Fruit fly (Drosophila melanogaster) whole organism, embryonic: Measurements from ENCODE around the gene Orco.
A peak's percentile ranks its signal among the peaks of the same experiment; 100 is the strongest.

Source experiments
- Atf-2 ChIP-seq: fragments of 200-800 bp; sonication (Bioruptor generic); optimal IDR thresholded peaks from 2 replicates; lab custom pipeline; 2016; ENCODE audit warnings: missing biosample characterization, missing genetic modification characterization
- Atf6 ChIP-seq: fragments of 200-800 bp; sonication (Bioruptor generic); IDR thresholded peaks from 2 replicates; pipeline ENCODE4 v1.3.6; 2022; ENCODE audit warnings: missing biosample characterization, missing genetic modification characterization
- C15 ChIP-seq: fragments of 200-800 bp; sonication (Bioruptor generic); IDR thresholded peaks from 3 replicates; pipeline ENCODE4 v1.3.6; 2022; ENCODE audit warnings: missing biosample characterization, missing genetic modification characterization
- CG10274 ChIP-seq: fragments of 200-800 bp; sonication (Bioruptor generic); optimal IDR thresholded peaks from 3 replicates; lab custom pipeline; 2017; ENCODE audit warnings: missing biosample characterization, mild to moderate bottlenecking, missing genetic modification characterization
- CG10654 ChIP-seq: fragments of 200-800 bp; sonication (Bioruptor generic); optimal IDR thresholded peaks from 2 replicates; lab custom pipeline; 2016; ENCODE audit warnings: missing biosample characterization, missing genetic modification characterization
- CG11456 ChIP-seq: fragments of 200-800 bp; sonication (Bioruptor generic); IDR thresholded peaks from 3 replicates; pipeline ENCODE4 v1.3.6; 2022; ENCODE audit warnings: missing biosample characterization, missing genetic modification characterization
- CG13123 ChIP-seq: fragments of 200-800 bp; sonication (Bioruptor generic); optimal IDR thresholded peaks from 2 replicates; lab custom pipeline; 2016; ENCODE audit warnings: missing biosample characterization, missing genetic modification characterization
- CG13894 ChIP-seq: fragments of 200-800 bp; sonication (Bioruptor generic); optimal IDR thresholded peaks from 3 replicates; lab custom pipeline; 2018; ENCODE audit warnings: missing biosample characterization, mild to moderate bottlenecking, missing genetic modification characterization, moderate library complexity
- CG14441 ChIP-seq: fragments of 200-800 bp; sonication (Bioruptor generic); IDR thresholded peaks from 2 replicates; pipeline ENCODE4 v1.3.6; 2022; ENCODE audit warnings: missing biosample characterization, missing genetic modification characterization
- CG15479 ChIP-seq: fragments of 200-800 bp; sonication (Bioruptor generic); optimal IDR thresholded peaks from 3 replicates; lab custom pipeline; 2019; ENCODE audit warnings: missing biosample characterization, mild to moderate bottlenecking, missing genetic modification characterization, moderate library complexity
- CG15601 ChIP-seq: fragments of 200-800 bp; sonication (Bioruptor generic); optimal IDR thresholded peaks from 3 replicates; lab custom pipeline; 2019; ENCODE audit warnings: missing biosample characterization, mild to moderate bottlenecking, missing genetic modification characterization, moderate library complexity
- CG16813 ChIP-seq: fragments of 200-800 bp; sonication (Bioruptor generic); IDR thresholded peaks from 3 replicates; pipeline ENCODE4 v1.3.6; 2022; ENCODE audit warnings: missing biosample characterization, missing genetic modification characterization; ENCODE audit not compliant: partially characterized antibody
- CG18476 ChIP-seq: fragments of 200-800 bp; sonication (Bioruptor generic); optimal IDR thresholded peaks from 2 replicates; lab custom pipeline; 2016; ENCODE audit warnings: missing biosample characterization, mild to moderate bottlenecking, missing genetic modification characterization
- CG18619 ChIP-seq: fragments of 200-800 bp; sonication (Bioruptor generic); optimal IDR thresholded peaks from 3 replicates; lab custom pipeline; 2017; ENCODE audit warnings: missing biosample characterization, mild to moderate bottlenecking, missing genetic modification characterization
- CG2116 ChIP-seq: fragments of 200-800 bp; sonication (Bioruptor generic); optimal IDR thresholded peaks from 3 replicates; lab custom pipeline; 2018; ENCODE audit warnings: missing biosample characterization, mild to moderate bottlenecking, missing genetic modification characterization
- CG31365 ChIP-seq: fragments of 200-800 bp; sonication (Bioruptor generic); optimal IDR thresholded peaks from 2 replicates; lab custom pipeline; 2018; ENCODE audit warnings: missing biosample characterization, mild to moderate bottlenecking, missing genetic modification characterization
- CG32532 ChIP-seq: fragments of 200-800 bp; sonication (Bioruptor generic); IDR thresholded peaks from 2 replicates; pipeline ENCODE4 v1.3.6; 2022; ENCODE audit warnings: missing biosample characterization, missing genetic modification characterization
- CG33213 ChIP-seq: fragments of 200-800 bp; sonication (Bioruptor generic); optimal IDR thresholded peaks from 3 replicates; lab custom pipeline; 2016; ENCODE audit warnings: missing biosample characterization, missing genetic modification characterization
- CG4328 ChIP-seq: fragments of 200-800 bp; sonication (Bioruptor generic); optimal IDR thresholded peaks from 3 replicates; lab custom pipeline; 2017; ENCODE audit warnings: missing biosample characterization, missing genetic modification reagents, missing genetic modification characterization
- CG4404 ChIP-seq: fragments of 200-800 bp; sonication (Bioruptor generic); IDR thresholded peaks from 2 replicates; pipeline ENCODE4 v1.3.6; 2022; ENCODE audit warnings: missing biosample characterization, missing genetic modification characterization
- CG6765 ChIP-seq: fragments of 200-800 bp; sonication (Bioruptor generic); optimal IDR thresholded peaks from 3 replicates; lab custom pipeline; 2017; ENCODE audit warnings: missing biosample characterization, mild to moderate bottlenecking, missing genetic modification characterization
- CG6791 ChIP-seq: fragments of 200-800 bp; sonication (Bioruptor generic); IDR thresholded peaks from 3 replicates; pipeline ENCODE4 v1.3.6; 2022; ENCODE audit warnings: missing biosample characterization, missing genetic modification characterization; ENCODE audit not compliant: partially characterized antibody
- CG6854 ChIP-seq: fragments of 200-800 bp; sonication (Bioruptor generic); optimal IDR thresholded peaks from 3 replicates; lab custom pipeline; 2017; ENCODE audit warnings: missing biosample characterization, mild to moderate bottlenecking, missing genetic modification characterization
- CG8478 ChIP-seq: fragments of >200 bp; optimal IDR thresholded peaks from 2 replicates; lab custom pipeline; 2018
- CG9817 ChIP-seq: fragments of 200-800 bp; sonication (Bioruptor generic); optimal IDR thresholded peaks from 2 replicates; lab custom pipeline; 2018; ENCODE audit warnings: missing biosample characterization, mild to moderate bottlenecking, missing genetic modification characterization, moderate library complexity
- Camta ChIP-seq: fragments of 200-800 bp; sonication (Bioruptor generic); optimal IDR thresholded peaks from 2 replicates; lab custom pipeline; 2016; ENCODE audit warnings: missing biosample characterization, missing genetic modification characterization
- HHEX ChIP-seq: fragments of 200-800 bp; sonication (Bioruptor generic); optimal IDR thresholded peaks from 3 replicates; lab custom pipeline; 2017; ENCODE audit warnings: missing biosample characterization, mild to moderate bottlenecking, missing genetic modification characterization, missing genetic modification reagents
- HLH3B ChIP-seq: fragments of 200-800 bp; sonication (Bioruptor generic); IDR thresholded peaks from 2 replicates; pipeline ENCODE4 v1.3.6; 2022; ENCODE audit warnings: missing biosample characterization, missing genetic modification characterization
- HLHmδ ChIP-seq: fragments of 200-800 bp; sonication (Bioruptor generic); optimal IDR thresholded peaks from 2 replicates; lab custom pipeline; 2018; ENCODE audit warnings: missing biosample characterization, mild to moderate bottlenecking, missing genetic modification characterization, moderate library complexity
- NC2α ChIP-seq: fragments of 200-800 bp; sonication (Bioruptor generic); optimal IDR thresholded peaks from 2 replicates; lab custom pipeline; 2016; ENCODE audit warnings: missing biosample characterization, missing genetic modification characterization
- Nf-YB ChIP-seq: fragments of 200-800 bp; sonication (Bioruptor generic); optimal IDR thresholded peaks from 3 replicates; lab custom pipeline; 2019; ENCODE audit warnings: missing biosample characterization, mild to moderate bottlenecking, missing genetic modification characterization, moderate library complexity
- Opbp ChIP-seq: fragments of 200-800 bp; sonication (Bioruptor generic); IDR thresholded peaks from 3 replicates; pipeline ENCODE4 v1.3.6; 2022; ENCODE audit warnings: missing biosample characterization, missing genetic modification characterization; ENCODE audit not compliant: partially characterized antibody
- Spps ChIP-seq: fragments of 200-800 bp; sonication (Bioruptor generic); optimal IDR thresholded peaks from 2 replicates; lab custom pipeline; 2018; ENCODE audit warnings: missing biosample characterization, mild to moderate bottlenecking, missing genetic modification characterization
- Sry-δ ChIP-seq: fragments of 200-800 bp; sonication (Bioruptor generic); optimal IDR thresholded peaks from 2 replicates; lab custom pipeline; 2016; ENCODE audit warnings: missing biosample characterization, missing genetic modification characterization
- Tbp ChIP-seq: fragments of >200 bp; optimal IDR thresholded peaks from 2 replicates; lab custom pipeline; 2018; ENCODE audit warnings: missing biosample characterization, missing genetic modification characterization
- Vsx1 ChIP-seq: fragments of 200-800 bp; sonication (Bioruptor generic); optimal IDR thresholded peaks from 2 replicates; lab custom pipeline; 2017; ENCODE audit warnings: missing biosample characterization, mild to moderate bottlenecking, missing genetic modification characterization, missing genetic modification reagents
- abd-A ChIP-seq: fragments of 200-800 bp; sonication (Bioruptor generic); optimal IDR thresholded peaks from 3 replicates; lab custom pipeline; 2019; ENCODE audit warnings: missing biosample characterization, mild to moderate bottlenecking, missing genetic modification characterization, moderate library complexity
- br ChIP-seq: fragments of >200 bp; optimal IDR thresholded peaks from 2 replicates; lab custom pipeline; 2017
- btn ChIP-seq: fragments of 200-800 bp; sonication (Bioruptor generic); optimal IDR thresholded peaks from 2 replicates; lab custom pipeline; 2016; ENCODE audit warnings: missing biosample characterization, missing genetic modification characterization
- disco-r ChIP-seq: fragments of 200-800 bp; sonication (Bioruptor generic); optimal IDR thresholded peaks from 2 replicates; lab custom pipeline; 2016; ENCODE audit warnings: missing biosample characterization, missing genetic modification characterization
- fd3F ChIP-seq: fragments of 200-800 bp; sonication (Bioruptor generic); optimal IDR thresholded peaks from 2 replicates; lab custom pipeline; 2018; ENCODE audit warnings: missing biosample characterization, mild to moderate bottlenecking, missing genetic modification characterization, moderate library complexity
- fd96Cb ChIP-seq: fragments of 200-800 bp; sonication (Bioruptor generic); optimal IDR thresholded peaks from 2 replicates; lab custom pipeline; 2018; ENCODE audit warnings: missing biosample characterization, mild to moderate bottlenecking, missing genetic modification characterization, moderate library complexity
- ftz-f1 ChIP-seq: fragments of 200-800 bp; sonication (Bioruptor generic); optimal IDR thresholded peaks from 2 replicates; lab custom pipeline; 2016; ENCODE audit warnings: missing biosample characterization, missing genetic modification characterization
- jumu ChIP-seq: fragments of 200-800 bp; sonication (Bioruptor generic); optimal IDR thresholded peaks from 3 replicates; lab custom pipeline; 2016; ENCODE audit warnings: missing biosample characterization, missing genetic modification characterization
- lbe ChIP-seq: fragments of 200-800 bp; sonication (Bioruptor generic); optimal IDR thresholded peaks from 2 replicates; lab custom pipeline; 2016; ENCODE audit warnings: missing biosample characterization, mild to moderate bottlenecking, missing genetic modification characterization
- pfk ChIP-seq: fragments of 200-800 bp; sonication (Bioruptor generic); optimal IDR thresholded peaks from 2 replicates; lab custom pipeline; 2018; ENCODE audit warnings: missing biosample characterization, mild to moderate bottlenecking, missing genetic modification characterization, moderate library complexity
- pum ChIP-seq: fragments of 200-800 bp; sonication (Bioruptor generic); optimal IDR thresholded peaks from 2 replicates; lab custom pipeline; 2016; ENCODE audit warnings: missing biosample characterization, missing genetic modification characterization
- run ChIP-seq: fragments of 200-800 bp; sonication (Bioruptor generic); optimal IDR thresholded peaks from 3 replicates; lab custom pipeline; 2018; ENCODE audit warnings: missing biosample characterization, mild to moderate bottlenecking, missing genetic modification characterization
- ttk ChIP-seq: fragments of 200-800 bp; sonication (Bioruptor generic); IDR thresholded peaks from 2 replicates; pipeline ENCODE4 v2.1.2; 2022; ENCODE audit warnings: missing biosample characterization, missing genetic modification characterization
- unc-4 ChIP-seq: fragments of 200-800 bp; sonication (Bioruptor generic); IDR thresholded peaks from 2 replicates; pipeline ENCODE4 v1.3.6; 2022; ENCODE audit warnings: missing biosample characterization, missing genetic modification characterization; ENCODE audit not compliant: partially characterized antibody
- unpg ChIP-seq: fragments of 200-800 bp; sonication (Bioruptor generic); optimal IDR thresholded peaks from 3 replicates; lab custom pipeline; 2018; ENCODE audit warnings: missing biosample characterization, mild to moderate bottlenecking, missing genetic modification characterization, moderate library complexity
- vfl ChIP-seq: fragments of 200-800 bp; sonication (Bioruptor generic); optimal IDR thresholded peaks from 2 replicates; lab custom pipeline; 2016; ENCODE audit warnings: missing biosample characterization, missing genetic modification characterization
- yki ChIP-seq: fragments of >200 bp; optimal IDR thresholded peaks from 3 replicates; lab custom pipeline; 2018

The Orco gene

dm6 chr3R:5374720-5375119 is 37.5 kb downstream of the Orco start, which contains the start of the genes hd and CG14667 (continued):
- TF ChIP-seq NC2α (GFP tag; lab: Kevin White, UChicago) (no peak), CG31365 (tag; lab: Kevin White, UChicago) (no peak), CG15601 (tag; lab: Kevin White, UChicago) (peak; percentile 31), jumu (no peak), fd3F (no peak), CG6791 (GFP tag; lab: Robert Waterston, UW) (0 out of 3 replicates have a peak, but pooled peaks have one; percentile 45), CG10654 (no peak), abd-A (no peak), Nf-YB (GFP tag; lab: Kevin White, UChicago) (no peak), Atf6 (GFP tag; lab: Robert Waterston, UW) (no peak), CG15479 (GFP tag; lab: Kevin White, UChicago) (no peak), CG13123 (GFP tag; lab: Kevin White, UChicago) (no peak), CG18619 (GFP tag; lab: Kevin White, UChicago) (no peak), Opbp (GFP tag; lab: Robert Waterston, UW) (0 out of 3 replicates have a peak, but pooled peaks have one; percentile 4), fd96Cb (tag; lab: Kevin White, UChicago) (no peak), C15 (GFP tag; lab: Robert Waterston, UW) (no peak), CG6854 (GFP tag; lab: Kevin White, UChicago) (no peak), Atf-2 (no peak), Vsx1 (GFP tag; lab: Kevin White, UChicago) (no peak), CG4404 (GFP tag; lab: Robert Waterston, UW) (no peak), unpg (GFP tag; lab: Kevin White, UChicago) (no peak), btn (GFP tag; lab: Kevin White, UChicago) (no peak), Sry-δ (GFP tag; lab: Kevin White, UChicago) (peak; percentile 67), Camta (GFP tag; lab: Kevin White, UChicago) (no peak), CG18476 (no peak), CG8478 (lab: Kevin White, UChicago) (no peak), CG9817 (tag; lab: Kevin White, UChicago) (no peak), ttk (GFP tag; lab: Robert Waterston, UW) (no peak), unc-4 (GFP tag; lab: Robert Waterston, UW) (peak; percentile 62; the same call in 1 of the 2 replicates), HLHmδ (GFP tag; lab: Kevin White, UChicago) (no peak), ftz-f1 (GFP tag; lab: Kevin White, UChicago) (no peak), CG13894 (tag; lab: Kevin White, UChicago) (no peak), br (lab: Kevin White, UChicago) (no peak), HHEX (no peak), run (tag; lab: Kevin White, UChicago) (no peak), Tbp (GFP tag; lab: Kevin White, UChicago) (no peak), disco-r (GFP tag; lab: Kevin White, UChicago) (no peak), CG10274 (GFP tag; lab: Kevin White, UChicago) (no peak), CG32532 (GFP tag; lab: Robert Waterston, UW) (no peak), vfl (no peak), pfk (GFP tag; lab: Kevin White, UChicago) (no peak), HLH3B (no peak), CG16813 (GFP tag; lab: Robert Waterston, UW) (peak; percentile 64), Spps (tag; lab: Kevin White, UChicago) (no peak), CG33213 (no peak), CG11456 (GFP tag; lab: Robert Waterston, UW) (no peak), lbe (GFP tag; lab: Kevin White, UChicago) (no peak), CG6765 (no peak), pum (no peak), CG14441 (GFP tag; lab: Robert Waterston, UW) (no peak), yki (no peak), CG4328 (GFP tag; lab: Kevin White, UChicago) (no peak), CG2116 (GFP tag; lab: Kevin White, UChicago) (peak; percentile 80)
